Fruit fly (Drosophila melanogaster) S2 (cell line): Measurements from ENCODE around the gene B52.

Experiments used
- CG8478 ChIP-seq: fragments of >200 bp; optimal IDR thresholded peaks from 2 replicates; lab custom pipeline; 2018
- CTCF ChIP-seq, 2 experiments: fragments of >200 bp; optimal IDR thresholded peaks; 2 replicates each; lab custom pipeline; 2018

The B52 gene

dm6 chr3R:13700192-13700591 lies 39.1 kb downstream of the B52 start, which contains the start of gene ninaB:
Gene ninaB (plus strand): TSS chr3R:13700565.
- TF ChIP-seq CTCF (optimal IDR thresholded peaks at IDR 0.05; lab: Kevin White, UChicago) (no peak), CG8478 (no peak)

dm6 chr3R:13700738-13701137 lies 39.6 kb downstream of the B52 start, which contains the start of gene f-cup:
Gene f-cup (minus strand): TSS chr3R:13700838.
- TF ChIP-seq CTCF (optimal IDR thresholded peaks at IDR 0.05; lab: Kevin White, UChicago) = no peak
- TF ChIP-seq CG8478 = no peak

- TF ChIP-seq CG8478 (no peak), CTCF (optimal IDR thresholded peaks at IDR 0.05; lab: Kevin White, UChicago) (no peak)
Observed at dm6 chr3R:13705292-13705885, 44.3 kb downstream of the B52 start, which contains the start of gene Adgf-D. Gene Adgf-D (minus strand): TSS chr3R:13705402.

dm6 chr3R:13706457-13706856 lies 45.3 kb downstream of the B52 start, which contains the start of gene Adgf-C:
Gene Adgf-C (plus strand): TSS chr3R:13706757.
- TF ChIP-seq CTCF (optimal IDR thresholded peaks at IDR 0.05; lab: Kevin White, UChicago) (no peak), CG8478 (no peak)

- TF ChIP-seq CG8478 (no peak), CTCF (optimal IDR thresholded peaks at IDR 0.05; lab: Kevin White, UChicago) (no peak)
Observed at dm6 chr3R:13709839-13710238, 48.7 kb downstream of the B52 start, which contains the start of gene Argp. Gene Argp (minus strand): TSS chr3R:13709939.

- TF ChIP-seq CTCF (optimal IDR thresholded peaks at IDR 0.05; lab: Kevin White, UChicago) (peak in 1 of 2 experiments; percentile 22), CG8478 (no peak)
Observed at dm6 chr3R:13710645-13711044, 49.5 kb downstream of the B52 start.

dm6 chr3R:13711735-13712134 lies 50.6 kb downstream of the B52 start, which contains the start of the genes primo-1 and primo-2:
Gene primo-1 (minus strand): TSS chr3R:13711835.
Gene primo-2 (minus strand): TSS chr3R:13711835.
- TF ChIP-seq CTCF (optimal IDR thresholded peaks at IDR 0.05; lab: Kevin White, UChicago) = no peak
- no peak for TF ChIP-seq CG8478

dm6 chr3R:13713541-13713940 lies 52.4 kb downstream of the B52 start:
- no peak for TF ChIP-seq CTCF (optimal IDR thresholded peaks at IDR 0.05; lab: Kevin White, UChicago)
- no peak for TF ChIP-seq CG8478

dm6 chr3R:13713984-13714532 lies 52.9 kb downstream of the B52 start:
- TF ChIP-seq CG8478 (no peak), CTCF (optimal IDR thresholded peaks at IDR 0.05; lab: Kevin White, UChicago) (no peak)

dm6 chr3R:13715012-13715673 lies 54.0 kb downstream of the B52 start, which contains the start of gene kmr:
Gene kmr (plus strand): TSS chr3R:13715207.
- no peak for TF ChIP-seq CG8478
- no peak for TF ChIP-seq CTCF (optimal IDR thresholded peaks at IDR 0.05; lab: Kevin White, UChicago)

- no peak for TF ChIP-seq CTCF (optimal IDR thresholded peaks at IDR 0.05; lab: Kevin White, UChicago)
- no peak for TF ChIP-seq CG8478
Observed at dm6 chr3R:13715674-13716454, 54.8 kb downstream of the B52 start.
